Worm (Caenorhabditis elegans): Measurements from ENCODE around the gene nuo-4.

nuo-4 gene

ce11 chrIII:7158709-7159108 is at the start of gene nuo-4:
Gene nuo-4, minus strand, starts transcription at chrIII:7158809.
- TF ChIP-seq nhr-12 (tag; optimal IDR thresholded peaks at IDR 0.05), result no peak
- TF ChIP-seq ceh-88 (GFP tag; IDR thresholded peaks at IDR 0.05), result no peak
- no peak for TF ChIP-seq mef-2 (tag; optimal IDR thresholded peaks at IDR 0.05)
- no peak for TF ChIP-seq C16A3.4 (tag; optimal IDR thresholded peaks at IDR 0.05)

- TF ChIP-seq unc-30 (tag; optimal IDR thresholded peaks at IDR 0.05) (no peak), lin-14 (GFP tag; optimal IDR thresholded peaks at IDR 0.05) (peak; percentile 90), fkh-4 (tag; optimal IDR thresholded peaks at IDR 0.05; ENCODE audit: borderline replicate concordance) (no peak), nhr-237 (tag; optimal IDR thresholded peaks at IDR 0.05) (peak; percentile 62), efl-1 (optimal IDR thresholded peaks at IDR 0.05) (peak; percentile 91 to 94), efl-1 (GFP tag; optimal IDR thresholded peaks at IDR 0.05 in 1 of 2) (peak; percentile 81 to 98), lin-15B (tag; optimal IDR thresholded peaks at IDR 0.05) (peak; percentile 85), ztf-4 (tag; optimal IDR thresholded peaks at IDR 0.05) (peak; percentile 82), unc-98 (GFP tag; IDR thresholded peaks at IDR 0.05) (no peak), snu-23 (GFP tag; optimal IDR thresholded peaks at IDR 0.05) (peak; percentile 92), mep-1 (tag; optimal IDR thresholded peaks at IDR 0.05) (peak; percentile 91), aha-1 (tag; optimal IDR thresholded peaks at IDR 0.05) (no peak), pax-3 (tag; optimal IDR thresholded peaks at IDR 0.05) (peak; percentile 62), ztf-11 (tag; optimal IDR thresholded peaks at IDR 0.05) (peak in 1 of 2 experiments; percentile 66), blmp-1 (tag; optimal IDR thresholded peaks at IDR 0.05) (peak; percentile 80), fkh-10 (GFP tag; optimal IDR thresholded peaks at IDR 0.05) (peak; percentile 77), dpl-1 (GFP tag; optimal IDR thresholded peaks at IDR 0.05) (peak; percentile 81 to 86 (median 85)), mab-9 (GFP tag; IDR thresholded peaks at IDR 0.05) (no peak), irx-1 (tag; optimal IDR thresholded peaks at IDR 0.05) (peak; percentile 67), skn-1 (tag; optimal IDR thresholded peaks at IDR 0.05) (peak; percentile 83), nhr-20 (tag; optimal IDR thresholded peaks at IDR 0.05) (peak; percentile 85), nhr-90 (tag; optimal IDR thresholded peaks at IDR 0.05; ENCODE audit: poor library complexity) (peak; percentile 87), C04F5.9 (tag; optimal IDR thresholded peaks at IDR 0.05) (peak; percentile 77), fos-1 (tag; optimal IDR thresholded peaks at IDR 0.05) (peak; percentile 80), tbx-2 (tag; optimal IDR thresholded peaks at IDR 0.05) (peak; percentile 86), ama-1 (optimal IDR thresholded peaks at IDR 0.05) (peak; percentile 55), ceh-88 (GFP tag; IDR thresholded peaks at IDR 0.05) (peak; percentile 68), ceh-82 (tag; optimal IDR thresholded peaks at IDR 0.05) (peak; percentile 81 to 90 (median 86)), sup-37 (GFP tag; optimal IDR thresholded peaks at IDR 0.05) (no peak), sptf-1 (tag; optimal IDR thresholded peaks at IDR 0.05) (no peak), ces-1 (GFP tag; optimal IDR thresholded peaks at IDR 0.05) (no peak), sox-4 (tag; optimal IDR thresholded peaks at IDR 0.05) (peak; percentile 20), aly-2 (tag; optimal IDR thresholded peaks at IDR 0.05) (peak; percentile 22), zag-1 (tag; optimal IDR thresholded peaks at IDR 0.05) (no peak), nhr-19 (GFP tag; conservative IDR thresholded peaks at IDR 0.05) (peak; percentile 91), nhr-71 (tag; optimal IDR thresholded peaks at IDR 0.05) (peak; percentile 93), mef-2 (tag; optimal IDR thresholded peaks at IDR 0.05) (no peak), nhr-85 (tag) (peak; percentile 95), unc-86 (tag; optimal IDR thresholded peaks at IDR 0.05) (peak; percentile 79), ets-5 (GFP tag; IDR thresholded peaks at IDR 0.05) (no peak), fkh-8 (tag; optimal IDR thresholded peaks at IDR 0.05) (peak; percentile 85), unc-130 (tag; optimal IDR thresholded peaks at IDR 0.05) (peak; percentile 95), vab-15 (tag; optimal IDR thresholded peaks at IDR 0.05) (no peak), Y116A8C.19 (tag; optimal IDR thresholded peaks at IDR 0.05; ENCODE audit: borderline replicate concordance) (no peak), elt-2 (tag; optimal IDR thresholded peaks at IDR 0.05) (peak; percentile 57), C34B4.2 (tag; optimal IDR thresholded peaks at IDR 0.05) (no peak), zip-4 (GFP tag; optimal IDR thresholded peaks at IDR 0.05) (peak; percentile 45), lsy-2 (tag; optimal IDR thresholded peaks at IDR 0.05) (peak; percentile 99), lir-3 (tag; optimal IDR thresholded peaks at IDR 0.05; ENCODE audit: poor library complexity) (peak; percentile 76)
Observed at ce11 chrIII:7207903-7208497, 49.4 kb upstream of the nuo-4 start, which contains the start of gene rpl-6. Gene rpl-6, plus strand, starts transcription at chrIII:7208447.

Data from whole organism, L1 larva.